Fruit fly (Drosophila melanogaster) ovary, adult (tissue): Measurements from ENCODE around the gene CG33722.

ENCODE experiments used
- CG17801 ChIP-seq: fragments of 200-800 bp; optimal IDR thresholded peaks from 2 replicates; lab custom pipeline; 2019; ENCODE audit warnings: missing biosample characterization, mild to moderate bottlenecking, missing genetic modification characterization, moderate library complexity; ENCODE audit not compliant: partially characterized antibody

Gene CG33722

dm6 chr3R:8269740-8270139 is 25.9 kb downstream of the CG33722 start, which contains the start of gene CG9630:
Gene CG9630 (minus strand): TSS chr3R:8269896.
- TF ChIP-seq CG17801 (GFP tag; lab: Kevin White, UChicago): peak; percentile 2

dm6 chr3R:8272573-8273165 is 28.8 kb downstream of the CG33722 start:
- no peak for TF ChIP-seq CG17801 (GFP tag; lab: Kevin White, UChicago)

DNA sequence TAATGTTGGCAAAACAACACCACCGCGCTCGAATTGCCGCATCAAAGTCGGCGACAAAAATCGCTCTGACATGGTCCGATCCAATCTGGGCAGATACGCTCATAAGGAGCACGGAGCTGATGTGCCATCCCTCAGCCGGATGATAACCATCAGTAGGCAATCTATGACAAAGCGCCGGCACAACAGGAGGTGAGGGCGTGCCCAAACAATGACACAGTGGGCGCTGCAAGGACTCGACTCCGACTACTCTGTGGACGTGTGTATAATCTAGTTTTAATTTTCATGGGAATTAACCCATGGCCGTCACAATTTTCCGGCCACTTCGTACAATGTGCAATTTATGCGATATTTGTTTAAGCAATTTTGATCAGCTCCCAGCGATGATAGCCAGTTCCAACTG is 31.2 kb downstream of the CG33722 start:
- no peak for TF ChIP-seq CG17801 (GFP tag; lab: Kevin White, UChicago)

DNA sequence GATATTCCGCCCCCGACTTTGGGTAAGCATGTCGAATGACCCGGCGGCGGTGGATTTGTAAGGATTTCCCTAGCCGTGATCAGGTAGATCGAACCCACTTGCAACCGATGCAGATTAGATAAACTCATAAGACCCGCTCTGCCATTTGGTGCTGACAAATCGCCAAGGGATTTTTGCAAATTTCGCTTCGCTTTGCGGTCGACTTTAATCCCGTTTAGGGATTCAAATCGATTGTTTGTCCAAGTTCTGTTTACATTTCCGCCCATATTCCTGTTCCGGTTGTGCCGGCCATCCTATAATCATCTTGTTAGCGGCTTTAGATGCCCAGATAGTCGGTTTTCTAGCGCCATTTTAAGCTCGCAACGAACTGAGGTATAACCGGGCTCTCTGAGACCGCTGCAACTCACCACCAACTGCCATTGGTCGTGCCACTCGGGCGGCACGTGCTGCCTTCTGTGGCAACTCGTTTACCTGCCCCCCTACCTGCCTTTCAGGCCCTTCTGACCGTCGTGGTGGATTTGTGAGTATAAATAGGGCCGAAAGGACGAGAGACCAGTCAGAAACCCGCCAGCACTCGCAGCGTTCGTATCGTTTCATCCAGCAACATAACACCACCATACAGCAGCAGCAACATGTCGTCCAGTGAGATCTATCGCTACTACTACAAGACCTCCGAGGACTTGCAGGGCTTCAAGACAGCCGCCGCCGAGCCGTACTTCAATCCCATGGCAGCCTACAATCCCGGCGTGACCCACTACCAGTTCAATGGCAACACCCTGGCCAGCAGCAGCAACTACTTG is 33.8 kb downstream of the CG33722 start, which contains the start of gene ato:
Gene ato (plus strand): TSS at position 559 of the 800 bp plus-strand sequence.
- no peak for TF ChIP-seq CG17801 (GFP tag; lab: Kevin White, UChicago)

DNA sequence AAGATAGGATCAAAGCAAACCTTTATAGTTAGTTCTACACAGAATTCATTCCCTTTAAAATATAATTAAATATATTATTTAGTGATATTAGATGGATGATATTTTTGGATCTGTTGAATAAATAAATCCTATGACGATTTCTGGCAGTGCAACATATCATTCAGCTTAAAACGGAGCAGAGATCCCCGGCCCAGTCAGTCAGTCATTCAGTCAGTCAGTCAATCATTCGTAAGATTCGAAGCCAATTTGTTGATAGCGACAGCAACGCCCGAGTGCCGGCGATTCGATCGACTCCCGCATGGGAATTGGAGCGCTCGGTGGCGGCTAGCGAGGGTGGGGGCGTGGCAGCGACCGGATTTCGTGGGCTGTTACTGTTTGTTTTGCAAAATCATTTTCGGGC is 36.1 kb downstream of the CG33722 start:
- no peak for TF ChIP-seq CG17801 (GFP tag; lab: Kevin White, UChicago)

DNA sequence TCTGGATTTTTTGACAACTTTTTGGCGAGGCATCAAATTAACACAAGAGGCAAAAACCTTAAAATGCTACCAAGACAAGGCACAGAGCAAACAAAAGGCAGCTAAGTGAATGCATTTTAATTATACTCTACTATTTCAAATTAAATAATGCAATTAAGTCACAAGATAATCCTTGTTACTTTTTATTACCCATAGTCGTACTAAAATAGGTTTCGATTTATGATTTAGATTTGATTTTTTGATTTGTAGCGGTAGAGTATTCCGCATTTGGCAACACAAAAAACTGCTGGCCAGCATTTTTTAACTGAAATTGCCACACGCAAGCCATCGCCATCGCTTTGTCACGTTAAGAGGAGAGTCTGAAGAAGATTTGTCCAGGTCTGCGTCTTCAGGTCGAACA is 38.9 kb downstream of the CG33722 start:
- TF ChIP-seq CG17801 (GFP tag; lab: Kevin White, UChicago): no peak

DNA sequence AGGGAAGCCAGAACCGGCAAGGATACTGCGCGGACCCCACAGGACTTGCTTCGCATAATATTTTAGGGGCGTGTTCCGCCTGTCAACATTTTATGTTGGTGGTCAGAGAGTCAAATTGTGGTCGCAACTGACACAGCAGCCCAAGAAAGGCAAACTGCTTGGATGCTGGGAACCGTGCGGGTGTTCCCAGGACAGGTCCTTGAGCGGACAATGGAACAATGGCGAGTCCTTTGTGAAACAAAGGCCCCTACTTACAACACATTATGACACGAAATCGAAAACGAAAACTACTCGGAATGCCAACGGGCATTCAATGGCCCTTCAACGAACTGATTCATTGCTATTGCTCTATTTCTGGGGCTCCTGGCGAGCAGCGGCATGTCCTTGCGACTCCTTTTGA is 40.4 kb downstream of the CG33722 start:
- no peak for TF ChIP-seq CG17801 (GFP tag; lab: Kevin White, UChicago)

DNA sequence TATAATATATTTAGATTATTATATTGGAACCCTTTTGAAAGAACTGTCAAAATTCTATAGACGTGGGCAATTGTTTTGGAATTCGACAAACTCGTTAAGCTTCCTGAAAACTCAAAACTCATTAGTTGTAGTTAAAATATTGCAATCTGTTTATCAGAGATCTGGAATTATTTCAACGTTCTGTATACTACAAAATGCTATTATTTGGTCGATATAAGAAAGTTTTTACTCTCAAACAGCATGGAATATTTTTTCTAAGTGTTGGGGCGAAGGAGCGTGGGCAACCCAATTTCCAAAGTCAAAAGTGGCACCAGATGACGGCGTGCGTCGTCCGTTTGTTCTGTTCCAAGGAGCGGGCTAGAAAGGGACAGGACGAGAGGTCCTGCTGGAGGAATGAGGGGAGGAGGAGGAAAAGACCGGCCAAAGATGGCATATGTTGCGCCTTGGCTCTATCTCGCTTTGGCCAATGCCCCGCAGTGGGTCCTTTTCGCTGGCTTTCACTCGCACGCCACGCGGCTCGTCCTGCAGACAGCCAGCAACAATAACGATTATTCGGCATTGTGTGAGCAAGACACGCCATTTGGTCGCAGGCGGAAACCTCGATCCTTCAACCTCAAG is 42.0 kb downstream of the CG33722 start:
- TF ChIP-seq CG17801 (GFP tag; lab: Kevin White, UChicago): no peak

DNA sequence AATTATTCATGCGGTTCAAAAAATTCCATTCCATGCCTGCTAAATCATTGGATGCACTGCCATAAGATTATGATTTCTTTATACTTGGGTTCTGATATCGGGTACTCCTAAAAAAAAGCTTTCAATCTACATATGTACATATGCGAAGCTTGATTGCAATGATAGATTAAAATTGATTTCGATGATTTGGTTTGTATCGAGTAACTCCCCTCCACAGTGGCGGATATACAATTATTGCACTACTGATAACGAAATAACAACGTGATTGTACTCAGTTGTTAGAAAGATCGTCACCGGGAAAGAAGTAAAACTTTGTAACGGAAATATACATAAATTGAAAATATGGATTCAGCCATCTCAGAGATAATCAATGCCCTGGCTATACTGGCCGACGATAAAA is 43.8 kb downstream of the CG33722 start, which contains the start of gene Nazo:
Gene Nazo (plus strand): TSS at position 180 of the 400 bp plus-strand sequence.
- no peak for TF ChIP-seq CG17801 (GFP tag; lab: Kevin White, UChicago)

- no peak for TF ChIP-seq CG17801 (GFP tag; lab: Kevin White, UChicago)
Measured at dm6 chr3R:8288790-8289189, 44.9 kb downstream of the CG33722 start.

DNA sequence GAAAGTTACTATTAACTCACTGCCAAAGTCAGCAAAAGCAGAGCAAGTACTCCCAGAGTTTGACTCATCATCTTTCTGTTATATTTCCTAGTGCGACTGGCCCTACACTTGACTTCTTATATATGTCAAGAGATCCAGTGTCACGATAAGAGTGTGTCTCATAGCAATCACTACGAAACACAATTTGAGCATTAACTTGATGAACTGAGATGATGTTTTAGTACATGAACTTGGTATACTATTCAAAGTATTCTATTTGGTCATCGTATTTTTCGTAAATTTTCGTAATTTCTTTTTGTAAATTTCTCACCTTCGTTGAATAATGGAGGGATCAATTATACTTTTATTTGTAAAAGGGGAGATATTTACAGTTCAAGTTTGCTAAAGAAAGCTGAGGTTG is 46.6 kb downstream of the CG33722 start, which contains the start of gene CG11672:
Gene CG11672 (minus strand): TSS at position 101 of the 400 bp plus-strand sequence.
- TF ChIP-seq CG17801 (GFP tag; lab: Kevin White, UChicago): no peak

dm6 chr3R:8290940-8291339 is 47.1 kb downstream of the CG33722 start, which contains the start of gene CG31464:
Gene CG31464 (plus strand): TSS chr3R:8291240.
- TF ChIP-seq CG17801 (GFP tag; lab: Kevin White, UChicago): no peak

DNA sequence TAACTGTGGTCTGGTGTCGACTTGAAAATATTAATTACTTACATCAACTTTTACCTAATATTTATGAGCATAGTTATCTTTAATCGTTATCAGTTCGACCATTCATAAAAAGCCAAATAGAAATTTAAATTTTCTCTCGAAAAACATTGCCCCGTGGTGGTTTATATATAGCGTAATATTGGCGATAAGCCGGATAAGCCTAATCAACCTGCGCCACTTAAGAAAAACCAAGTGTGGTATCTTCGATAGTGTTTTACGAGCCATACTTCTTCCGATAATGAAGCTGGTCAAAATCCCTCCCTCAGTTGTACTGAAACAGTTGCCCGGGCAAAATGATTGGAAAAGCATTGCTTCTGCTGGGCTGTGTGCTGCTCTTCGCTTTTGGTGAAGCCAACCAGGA is 48.2 kb downstream of the CG33722 start, which contains the start of gene CG31463:
Gene CG31463 (plus strand): TSS at position 302 of the 400 bp plus-strand sequence.
- no peak for TF ChIP-seq CG17801 (GFP tag; lab: Kevin White, UChicago)
